Worm (Caenorhabditis elegans): ENCODE results near the gene T13C5.2.

DNA sequence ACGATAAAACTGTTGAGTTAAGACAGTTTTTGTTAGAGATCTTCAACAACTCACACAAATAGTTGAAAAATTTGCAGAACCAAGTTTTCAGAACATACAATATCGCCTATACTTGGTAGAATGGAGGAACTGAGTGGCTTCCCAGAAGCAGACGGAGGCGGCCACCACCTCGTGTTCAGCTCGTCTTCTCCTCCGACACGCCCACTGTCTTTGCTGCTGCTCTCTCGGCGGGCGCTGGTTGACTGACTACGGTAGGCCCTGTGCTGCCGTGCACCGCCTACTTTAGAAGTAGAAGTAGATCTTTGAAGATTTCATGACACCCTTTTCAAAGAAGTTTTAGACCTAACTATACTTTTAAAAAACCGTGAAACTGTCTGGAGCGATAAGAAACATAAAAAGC, 22.8 kb upstream of the T13C5.2 start:
- TF ChIP-seq nhr-6 (tag; optimal IDR thresholded peaks at IDR 0.05) (no peak), ceh-82 (tag; optimal IDR thresholded peaks at IDR 0.05) (no peak), fos-1 (tag; optimal IDR thresholded peaks at IDR 0.05) (no peak), alr-1 (tag; optimal IDR thresholded peaks at IDR 0.05) (no peak), nhr-12 (tag; optimal IDR thresholded peaks at IDR 0.05) (no peak), egl-27 (tag; optimal IDR thresholded peaks at IDR 0.05) (no peak), lin-39 (tag; optimal IDR thresholded peaks at IDR 0.05) (no peak), lsy-2 (tag; optimal IDR thresholded peaks at IDR 0.05) (no peak), nhr-77 (tag; optimal IDR thresholded peaks at IDR 0.05) (no peak), unc-39 (tag; optimal IDR thresholded peaks at IDR 0.05) (no peak), unc-62 (GFP tag; optimal IDR thresholded peaks at IDR 0.05) (no peak), nhr-10 (tag; optimal IDR thresholded peaks at IDR 0.05) (no peak), ztf-11 (tag; optimal IDR thresholded peaks at IDR 0.05) (no peak), mdl-1 (tag; optimal IDR thresholded peaks at IDR 0.05) (no peak)
